Worm (Caenorhabditis elegans) whole organism, L4 larva: ENCODE results near the gene wrm-1.

Experiments used
- D1046.2 ChIP-seq: fragments of 200-800 bp; sonication (Bioruptor generic); IDR thresholded peaks from 2 replicates; pipeline ENCODE4 v1.3.6; 2022; ENCODE audit warnings: missing genetic modification characterization, missing compliant biosample characterization
- F49E8.2 ChIP-seq: sonication (generic microtip); optimal IDR thresholded peaks from 2 replicates; lab custom pipeline; 2016; ENCODE audit warnings: missing compliant biosample characterization, mild to moderate bottlenecking, missing genetic modification characterization, borderline replicate concordance
- R02D3.7 ChIP-seq: fragments of 150-350 bp; sonication (generic microtip); optimal IDR thresholded peaks from 3 replicates; lab custom pipeline; 2014; ENCODE audit warnings: missing biosample characterization, missing genetic modification characterization
- T26A8.4 ChIP-seq: fragments of 200-800 bp; sonication (Bioruptor generic); IDR thresholded peaks from 2 replicates; pipeline ENCODE4 v1.3.6; 2022; ENCODE audit warnings: missing genetic modification characterization, missing compliant biosample characterization
- Y48G9A.11 ChIP-seq: fragments of 200-800 bp; sonication (Bioruptor generic); IDR thresholded peaks from 2 replicates; pipeline ENCODE4 v1.3.6; 2022; ENCODE audit warnings: missing genetic modification reagents, missing genetic modification characterization, missing compliant biosample characterization
- Y75B8A.6 ChIP-seq: fragments of 200-800 bp; sonication (Bioruptor generic); IDR thresholded peaks from 2 replicates; pipeline ENCODE4 v1.3.6; 2022; ENCODE audit warnings: missing genetic modification reagents, missing genetic modification characterization, missing compliant biosample characterization
- ZK546.5 ChIP-seq, 2 experiments: sonication (generic microtip); optimal IDR thresholded peaks; 2 replicates each; lab custom pipeline; 2017; ENCODE audit warnings: missing biosample characterization in 2 of 2, missing genetic modification characterization in 2 of 2
- aha-1 ChIP-seq: fragments of 150-350 bp; peaks from one replicate; lab custom pipeline; 2014; ENCODE audit warnings: missing biosample characterization, missing genetic modification characterization
- arid-1 ChIP-seq: fragments of 200-800 bp; sonication (Bioruptor generic); conservative IDR thresholded peaks from 2 replicates; pipeline ENCODE4 v1.3.6; 2022; ENCODE audit warnings: missing genetic modification reagents, missing genetic modification characterization, missing compliant biosample characterization
- attf-4 ChIP-seq: sonication (generic microtip); optimal IDR thresholded peaks from 3 replicates; lab custom pipeline; 2017; ENCODE audit warnings: missing biosample characterization, missing genetic modification characterization
- ceh-44 ChIP-seq: fragments of 200-800 bp; sonication (Bioruptor generic); IDR thresholded peaks from 2 replicates; pipeline ENCODE4 v1.3.6; 2022; ENCODE audit warnings: missing genetic modification reagents, missing genetic modification characterization, missing compliant biosample characterization
- ceh-62 ChIP-seq: sonication (generic microtip); optimal IDR thresholded peaks from 2 replicates; lab custom pipeline; 2017; ENCODE audit warnings: missing biosample characterization, missing genetic modification characterization
- ceh-82 ChIP-seq: sonication (generic microtip); optimal IDR thresholded peaks from 2 replicates; lab custom pipeline; 2017; ENCODE audit warnings: missing biosample characterization, missing genetic modification characterization
- ces-1 ChIP-seq: fragments of 150-350 bp; sonication (generic microtip); optimal IDR thresholded peaks from 4 replicates; lab custom pipeline; 2014; ENCODE audit warnings: missing biosample characterization, missing genetic modification reagents, missing genetic modification characterization
- cey-2 ChIP-seq: sonication (generic microtip); optimal IDR thresholded peaks from 3 replicates; lab custom pipeline; 2017; ENCODE audit warnings: missing genetic modification characterization, mild to moderate bottlenecking, missing compliant biosample characterization, antibody characterized with exemption, borderline replicate concordance; ENCODE audit not compliant: insufficient read depth
- daf-16 ChIP-seq, 3 experiments: sonication (generic microtip); optimal IDR thresholded peaks; 2 replicates each; lab custom pipeline; 2016 to 2017; ENCODE audit warnings: missing genetic modification characterization in 3 of 3, missing genetic modification reagents in 3 of 3, mild to moderate bottlenecking in 2 of 3, missing compliant biosample characterization in 2 of 3, missing biosample characterization in 1 of 3, moderate library complexity in 1 of 3
- daf-19 ChIP-seq: fragments of 200-800 bp; sonication (Bioruptor generic); conservative IDR thresholded peaks from 2 replicates; pipeline ENCODE4 v1.3.6; 2022; ENCODE audit warnings: missing genetic modification characterization, missing compliant biosample characterization
- daf-8 ChIP-seq: fragments of 200-800 bp; sonication (Bioruptor generic); IDR thresholded peaks from 2 replicates; pipeline ENCODE4 v1.3.6; 2022; ENCODE audit warnings: missing genetic modification characterization, missing compliant biosample characterization
- gei-8 ChIP-seq: fragments of 200-800 bp; sonication (Bioruptor generic); optimal IDR thresholded peaks from 2 replicates; lab custom pipeline; 2018; ENCODE audit warnings: mild to moderate bottlenecking, missing genetic modification characterization, missing compliant biosample characterization
- hlh-11 ChIP-seq: fragments of 200-800 bp; sonication (Bioruptor generic); optimal IDR thresholded peaks from 2 replicates; lab custom pipeline; 2018; ENCODE audit warnings: mild to moderate bottlenecking, missing genetic modification characterization, missing compliant biosample characterization
- hlh-30 ChIP-seq: sonication (generic microtip); optimal IDR thresholded peaks from 2 replicates; lab custom pipeline; 2017; ENCODE audit warnings: antibody characterized with exemption, mild to moderate bottlenecking, missing genetic modification characterization, missing compliant biosample characterization; ENCODE audit not compliant: insufficient read depth
- lin-13 ChIP-seq: fragments of 150-350 bp; optimal IDR thresholded peaks from 2 replicates; lab custom pipeline; 2014; ENCODE audit warnings: missing biosample characterization, missing genetic modification reagents, missing genetic modification characterization
- lin-15B ChIP-seq: fragments of 150-350 bp; sonication (generic microtip); optimal IDR thresholded peaks from 3 replicates; lab custom pipeline; 2014; ENCODE audit warnings: missing biosample characterization, missing genetic modification characterization
- mdl-1 ChIP-seq, 2 experiments: fragments of 150-350 bp in 1 of 2; sonication (generic microtip) in 1 of 2; optimal IDR thresholded peaks; 2 replicates each; lab custom pipeline; 2014 to 2017; ENCODE audit warnings: missing biosample characterization in 2 of 2, missing genetic modification characterization in 2 of 2
- mdt-29 ChIP-seq: fragments of 200-800 bp; sonication (Bioruptor generic); IDR thresholded peaks from 2 replicates; pipeline ENCODE4 v1.3.6; 2022; ENCODE audit warnings: missing genetic modification reagents, missing genetic modification characterization, missing compliant biosample characterization
- nhr-102 ChIP-seq: sonication (generic microtip); optimal IDR thresholded peaks from 2 replicates; lab custom pipeline; 2016; ENCODE audit warnings: mild to moderate bottlenecking, missing genetic modification characterization, moderate library complexity, missing compliant biosample characterization
- nhr-25 ChIP-seq: sonication (generic microtip); optimal IDR thresholded peaks from 2 replicates; lab custom pipeline; 2017; ENCODE audit warnings: missing genetic modification characterization, mild to moderate bottlenecking, missing compliant biosample characterization, antibody characterized with exemption, moderate library complexity, borderline replicate concordance; ENCODE audit not compliant: insufficient read depth
- nhr-41 ChIP-seq: fragments of 200-800 bp; sonication (Bioruptor generic); IDR thresholded peaks from 2 replicates; pipeline ENCODE4 v1.3.6; 2022; ENCODE audit warnings: missing genetic modification reagents, missing genetic modification characterization, missing compliant biosample characterization
- set-16 ChIP-seq: fragments of 200-800 bp; sonication (Bioruptor generic); IDR thresholded peaks from 2 replicates; pipeline ENCODE4 v1.3.6; 2022; ENCODE audit warnings: missing genetic modification reagents, missing genetic modification characterization, missing compliant biosample characterization
- snpc-1.2 ChIP-seq: fragments of 200-800 bp; sonication (Bioruptor generic); IDR thresholded peaks from 2 replicates; pipeline ENCODE4 v1.3.6; 2022; ENCODE audit warnings: missing genetic modification reagents, missing genetic modification characterization, missing compliant biosample characterization
- spr-1 ChIP-seq: sonication (generic microtip); optimal IDR thresholded peaks from 2 replicates; lab custom pipeline; 2016; ENCODE audit warnings: mild to moderate bottlenecking, missing genetic modification characterization, missing compliant biosample characterization
- unc-130 ChIP-seq: sonication (generic microtip); optimal IDR thresholded peaks from 2 replicates; lab custom pipeline; 2016; ENCODE audit warnings: missing genetic modification reagents, missing genetic modification characterization, missing compliant biosample characterization
- zip-2 ChIP-seq: fragments of 150-350 bp; optimal IDR thresholded peaks from 2 replicates; lab custom pipeline; 2014; ENCODE audit warnings: missing biosample characterization, missing genetic modification characterization
- ztf-11 ChIP-seq: fragments of 150-350 bp; optimal IDR thresholded peaks from 2 replicates; lab custom pipeline; 2014; ENCODE audit warnings: missing biosample characterization, missing genetic modification characterization
- ztf-7 ChIP-seq: fragments of 150-350 bp; optimal IDR thresholded peaks from 2 replicates; lab custom pipeline; 2014; ENCODE audit warnings: missing biosample characterization, missing genetic modification characterization

Gene wrm-1

DNA sequence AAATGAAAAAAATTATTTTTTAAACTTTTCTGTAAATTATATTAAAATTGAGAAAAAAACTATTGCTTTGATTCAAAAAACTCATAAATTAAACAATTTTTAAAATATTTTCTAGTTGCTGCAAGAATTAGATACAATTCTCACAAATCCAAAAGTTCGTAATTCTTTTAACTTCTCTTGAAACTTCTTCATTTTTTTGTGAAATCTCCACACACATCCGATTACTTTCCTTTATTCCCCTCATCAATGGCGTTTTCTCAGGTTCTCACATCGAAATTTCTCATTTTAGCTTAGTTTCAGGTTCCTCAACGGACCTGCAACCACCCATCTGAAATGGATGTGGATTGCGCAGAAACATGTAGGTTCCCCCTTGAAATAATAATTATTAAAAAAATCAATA is at the start of gene wrm-1:
Gene wrm-1, plus strand, starts transcription at position 301 of the 400 bp plus-strand sequence.
- no peak for TF ChIP-seq ces-1 (GFP tag; lab: Kevin White, UChicago)
- no peak for TF ChIP-seq hlh-30 (tag; lab: Kevin White, UChicago)
- TF ChIP-seq ztf-11, result no peak
- TF ChIP-seq F49E8.2 (tag; lab: Kevin White, UChicago), result no peak
- no peak for TF ChIP-seq hlh-11 (tag; lab: Kevin White, UChicago)
- TF ChIP-seq lin-13 (GFP tag; lab: Kevin White, UChicago), result no peak
- TF ChIP-seq lin-15B (tag; lab: Kevin White, UChicago), result no peak
- no peak for TF ChIP-seq arid-1 (GFP tag; lab: Robert Waterston, UW)
- no peak for TF ChIP-seq snpc-1.2 (GFP tag; lab: Robert Waterston, UW)
- no peak for TF ChIP-seq Y48G9A.11 (GFP tag; lab: Robert Waterston, UW)
- TF ChIP-seq Y75B8A.6 (GFP tag; lab: Robert Waterston, UW), result no peak
- TF ChIP-seq T26A8.4 (GFP tag; lab: Robert Waterston, UW), result no peak
- TF ChIP-seq cey-2 (tag; lab: Kevin White, UChicago), result no peak
- no peak for TF ChIP-seq daf-8 (GFP tag; lab: Robert Waterston, UW)

DNA sequence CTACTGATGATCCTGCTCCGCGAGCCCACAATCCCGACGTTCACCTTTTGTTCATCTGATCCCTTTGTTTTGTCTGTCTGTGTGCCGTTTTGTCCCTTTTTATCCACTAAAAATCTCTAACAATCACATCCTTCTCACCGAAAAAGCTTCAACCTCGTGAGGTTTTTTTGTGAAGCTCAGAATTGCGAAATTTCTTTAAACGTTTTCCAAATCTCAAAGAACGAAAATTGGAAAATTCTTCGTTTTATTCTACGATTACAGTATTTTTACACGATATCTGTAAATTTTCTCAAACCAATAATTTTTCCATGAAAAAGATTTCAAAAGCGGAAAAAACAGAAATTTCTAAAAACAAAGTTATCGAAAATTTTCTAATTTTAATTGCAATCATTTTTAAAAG is 48.5 kb upstream of the wrm-1 start:
- TF ChIP-seq aha-1 (tag; lab: Kevin White, UChicago), result peak; percentile 61
- no peak for TF ChIP-seq R02D3.7 (tag; lab: Kevin White, UChicago)
- TF ChIP-seq daf-16 (GFP tag; optimal IDR thresholded peaks at IDR 0.05; lab: Kevin White, UChicago), result no peak
- TF ChIP-seq daf-16 (tag; optimal IDR thresholded peaks at IDR 0.05; lab: Kevin White, UChicago), result no peak
- TF ChIP-seq ceh-82 (tag; lab: Kevin White, UChicago), result no peak
- TF ChIP-seq zip-2 (tag; lab: Kevin White, UChicago), result no peak
- no peak for TF ChIP-seq ztf-11
- TF ChIP-seq nhr-41 (GFP tag; lab: Robert Waterston, UW), result no peak
- TF ChIP-seq ceh-44, result no peak

DNA sequence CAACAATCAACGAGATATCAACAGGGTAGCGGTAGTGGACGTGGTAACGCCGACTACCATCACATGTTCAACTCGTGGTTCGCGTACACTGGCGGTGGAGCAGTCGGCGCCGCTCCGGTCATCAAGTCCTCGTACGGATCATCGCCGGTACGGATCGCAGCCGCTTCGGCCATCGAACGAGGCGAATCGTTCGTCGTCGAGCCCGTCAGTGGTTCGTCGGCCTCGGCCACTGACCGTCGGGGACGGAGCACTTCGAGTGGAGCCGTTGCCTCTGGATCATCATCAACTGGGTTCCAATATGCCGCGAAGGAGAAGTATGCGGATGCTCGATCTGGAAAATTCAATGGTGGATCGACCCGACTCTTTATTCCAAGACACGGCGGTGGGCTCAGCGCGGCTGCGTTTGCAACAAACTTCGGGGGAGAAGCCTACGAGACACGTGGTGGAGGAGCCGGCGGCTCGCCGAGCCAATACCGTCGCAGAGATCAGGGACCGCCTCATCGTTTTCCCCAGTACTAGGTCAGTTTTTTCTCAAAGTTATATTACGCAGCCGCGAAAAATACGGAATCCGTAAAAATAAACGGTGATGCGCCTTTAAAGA is 47.2 kb upstream of the wrm-1 start:
- TF ChIP-seq nhr-102 (tag; lab: Kevin White, UChicago), result no peak
- TF ChIP-seq D1046.2 (GFP tag; lab: Robert Waterston, UW), result 0 out of 2 replicates have a peak, but pooled peaks have one; percentile 6
- no peak for TF ChIP-seq ZK546.5 (tag; optimal IDR thresholded peaks at IDR 0.05; lab: Kevin White, UChicago)
- TF ChIP-seq daf-16 (GFP tag; optimal IDR thresholded peaks at IDR 0.05; lab: Kevin White, UChicago), result no peak
- no peak for TF ChIP-seq daf-16 (tag; optimal IDR thresholded peaks at IDR 0.05; lab: Kevin White, UChicago)
- TF ChIP-seq mdl-1 (tag; optimal IDR thresholded peaks at IDR 0.05; lab: Kevin White, UChicago), result no peak
- TF ChIP-seq daf-19 (GFP tag; lab: Robert Waterston, UW), result no peak
- no peak for TF ChIP-seq gei-8
- no peak for TF ChIP-seq ceh-44
- no peak for TF ChIP-seq ceh-62 (tag; lab: Kevin White, UChicago)
- TF ChIP-seq lin-13 (GFP tag; lab: Kevin White, UChicago), result no peak
- TF ChIP-seq spr-1, result no peak
- no peak for TF ChIP-seq unc-130
- TF ChIP-seq nhr-25 (tag; lab: Kevin White, UChicago), result no peak
- no peak for TF ChIP-seq attf-4 (tag; lab: Kevin White, UChicago)
- TF ChIP-seq set-16 (GFP tag; lab: Robert Waterston, UW), result peak; percentile 92
- TF ChIP-seq ztf-7 (tag; lab: Kevin White, UChicago), result no peak
- peak; percentile 52 for TF ChIP-seq aha-1 (tag; lab: Kevin White, UChicago)
- no peak for TF ChIP-seq mdt-29 (GFP tag; lab: Robert Waterston, UW)
- TF ChIP-seq, all 104 proteins: peak for 3
